Fruit fly (Drosophila melanogaster) Kc167 (cell line): Measurements from ENCODE around the gene CG6126.

ENCODE experiments used
- Myc ChIP-seq: fragments of >200 bp; optimal IDR thresholded peaks from 2 replicates; lab custom pipeline; 2017; ENCODE audit warnings: missing external identifiers
- Sin3A ChIP-seq: fragments of >200 bp; optimal IDR thresholded peaks from 2 replicates; lab custom pipeline; 2018; ENCODE audit warnings: missing external identifiers
- h ChIP-seq: fragments of >200 bp; optimal IDR thresholded peaks from 3 replicates; lab custom pipeline; 2018; ENCODE audit warnings: missing external identifiers
- insv ChIP-seq: fragments of >200 bp; optimal IDR thresholded peaks from 3 replicates; lab custom pipeline; 2018; ENCODE audit warnings: missing external identifiers
- psq ChIP-seq: fragments of >200 bp; optimal IDR thresholded peaks from 2 replicates; lab custom pipeline; 2017; ENCODE audit warnings: missing external identifiers
- ttk ChIP-seq: sonication (Bioruptor generic); optimal IDR thresholded peaks from 2 replicates; lab custom pipeline; 2017; ENCODE audit warnings: missing external identifiers

dm6 chr3R:16153356-16153905, 49.5 kb downstream of the CG6126 start:
- TF ChIP-seq ttk (lab: Kevin White, UChicago): no peak
- no peak for TF ChIP-seq Myc (lab: Kevin White, UChicago)
- TF ChIP-seq psq (lab: Kevin White, UChicago): no peak
- no peak for TF ChIP-seq h (lab: Kevin White, UChicago)
- TF ChIP-seq insv (lab: Kevin White, UChicago): no peak
- TF ChIP-seq Sin3A (lab: Kevin White, UChicago): no peak
